Worm (Caenorhabditis elegans) whole organism, L3 larva: ENCODE results near the gene T28C12.15.

ENCODE experiments used
- R02D3.7 ChIP-seq: fragments of 150-350 bp; optimal IDR thresholded peaks from 2 replicates; lab custom pipeline; 2014; ENCODE audit warnings: missing biosample characterization, missing genetic modification characterization
- ZK546.5 ChIP-seq: sonication (generic microtip); optimal IDR thresholded peaks from 2 replicates; lab custom pipeline; 2017; ENCODE audit warnings: missing biosample characterization, missing genetic modification characterization
- aly-2 ChIP-seq: fragments of 150-350 bp; optimal IDR thresholded peaks from 2 replicates; lab custom pipeline; 2014; ENCODE audit warnings: missing biosample characterization, missing genetic modification characterization
- ceh-16 ChIP-seq: sonication (generic microtip); optimal IDR thresholded peaks from 2 replicates; lab custom pipeline; 2017; ENCODE audit warnings: missing biosample characterization, missing genetic modification characterization
- ceh-28 ChIP-seq: fragments of 150-350 bp; optimal IDR thresholded peaks from 2 replicates; lab custom pipeline; 2014; ENCODE audit warnings: missing biosample characterization, missing genetic modification reagents, missing genetic modification characterization
- ceh-82 ChIP-seq: fragments of 150-350 bp; optimal IDR thresholded peaks from 2 replicates; lab custom pipeline; 2014; ENCODE audit warnings: missing biosample characterization, missing genetic modification characterization
- daf-12 ChIP-seq: fragments of 150-350 bp; optimal IDR thresholded peaks from 2 replicates; lab custom pipeline; 2014; ENCODE audit warnings: missing biosample characterization, missing genetic modification reagents, missing genetic modification characterization
- egl-27 ChIP-seq: sonication (generic microtip); optimal IDR thresholded peaks from 4 replicates; lab custom pipeline; 2017; ENCODE audit warnings: missing biosample characterization, missing genetic modification reagents, missing genetic modification characterization
- egl-5 ChIP-seq: fragments of 150-350 bp; optimal IDR thresholded peaks from 2 replicates; lab custom pipeline; 2017; ENCODE audit warnings: missing biosample characterization, missing genetic modification reagents, missing genetic modification characterization, inconsistent platforms
- elt-1 ChIP-seq: fragments of 150-350 bp; optimal IDR thresholded peaks from 2 replicates; lab custom pipeline; 2014; ENCODE audit warnings: missing biosample characterization, missing genetic modification characterization
- elt-2 ChIP-seq: sonication (generic microtip); optimal IDR thresholded peaks from 2 replicates; lab custom pipeline; 2016; ENCODE audit warnings: missing genetic modification reagents, mild to moderate bottlenecking, missing genetic modification characterization, missing compliant biosample characterization
- elt-3 ChIP-seq, 3 experiments: fragments of 150-350 bp in 1 of 3; sonication (generic microtip) in 2 of 3; optimal IDR thresholded peaks; 2 replicates in 2 of 3; 4 replicates in 1 of 3; lab custom pipeline; 2014 to 2017; ENCODE audit warnings: missing biosample characterization in 3 of 3, missing genetic modification characterization in 3 of 3
- eor-1 ChIP-seq, 2 experiments: fragments of 150-350 bp; optimal IDR thresholded peaks; 2 replicates each; lab custom pipeline; 2014 to 2018; ENCODE audit warnings: missing biosample characterization in 2 of 2, missing genetic modification characterization in 2 of 2
- fkh-10 ChIP-seq: sonication (generic microtip); optimal IDR thresholded peaks from 2 replicates; lab custom pipeline; 2017; ENCODE audit warnings: missing biosample characterization, missing genetic modification reagents, missing genetic modification characterization
- fkh-2 ChIP-seq: fragments of 150-350 bp; optimal IDR thresholded peaks from 2 replicates; lab custom pipeline; 2014; ENCODE audit warnings: missing biosample characterization, missing genetic modification reagents, missing genetic modification characterization
- fos-1 ChIP-seq: fragments of 150-350 bp; optimal IDR thresholded peaks from 2 replicates; lab custom pipeline; 2014; ENCODE audit warnings: missing biosample characterization, missing genetic modification characterization
- hmg-11 ChIP-seq: sonication (generic microtip); optimal IDR thresholded peaks from 2 replicates; lab custom pipeline; 2016; ENCODE audit warnings: missing genetic modification characterization, missing compliant biosample characterization
- jun-1 ChIP-seq: fragments of 150-350 bp; optimal IDR thresholded peaks from 2 replicates; lab custom pipeline; 2014; ENCODE audit warnings: missing biosample characterization, missing genetic modification reagents, missing genetic modification characterization
- lin-15B ChIP-seq: fragments of 150-350 bp; optimal IDR thresholded peaks from 2 replicates; lab custom pipeline; 2014; ENCODE audit warnings: missing biosample characterization, missing genetic modification characterization
- lin-39 ChIP-seq: fragments of 150-350 bp; optimal IDR thresholded peaks from 2 replicates; lab custom pipeline; 2018; ENCODE audit warnings: missing biosample characterization, missing genetic modification reagents, missing genetic modification characterization
- lsy-12 ChIP-seq: sonication (generic microtip); optimal IDR thresholded peaks from 2 replicates; lab custom pipeline; 2016; ENCODE audit warnings: mild to moderate bottlenecking, missing genetic modification characterization, missing compliant biosample characterization
- mdl-1 ChIP-seq: fragments of 150-350 bp; optimal IDR thresholded peaks from 2 replicates; lab custom pipeline; 2014; ENCODE audit warnings: missing biosample characterization, missing genetic modification characterization
- nfya-1 ChIP-seq: sonication (generic microtip); optimal IDR thresholded peaks from 2 replicates; lab custom pipeline; 2017; ENCODE audit warnings: missing genetic modification characterization, mild to moderate bottlenecking, missing compliant biosample characterization, antibody characterized with exemption, moderate library complexity; ENCODE audit not compliant: insufficient read depth
- nhr-12 ChIP-seq: fragments of 150-350 bp; optimal IDR thresholded peaks from 2 replicates; lab custom pipeline; 2014; ENCODE audit warnings: missing biosample characterization, missing genetic modification characterization
- nhr-23 ChIP-seq: fragments of 150-350 bp; optimal IDR thresholded peaks from 2 replicates; lab custom pipeline; 2014; ENCODE audit warnings: missing biosample characterization, missing genetic modification reagents, missing genetic modification characterization
- nhr-237 ChIP-seq: fragments of 150-350 bp; optimal IDR thresholded peaks from 2 replicates; lab custom pipeline; 2014; ENCODE audit warnings: missing biosample characterization, missing genetic modification characterization
- nhr-25 ChIP-seq: sonication (generic microtip); optimal IDR thresholded peaks from 2 replicates; lab custom pipeline; 2017; ENCODE audit warnings: missing biosample characterization, missing genetic modification characterization
- nhr-28 ChIP-seq: fragments of 150-350 bp; optimal IDR thresholded peaks from 2 replicates; lab custom pipeline; 2014; ENCODE audit warnings: missing biosample characterization, missing genetic modification characterization
- nhr-43 ChIP-seq: sonication (generic microtip); optimal IDR thresholded peaks from 2 replicates; lab custom pipeline; 2016; ENCODE audit warnings: mild to moderate bottlenecking, missing genetic modification characterization, missing compliant biosample characterization; ENCODE audit not compliant: poor library complexity, severe bottlenecking
- nhr-67 ChIP-seq: fragments of 150-350 bp; optimal IDR thresholded peaks from 2 replicates; lab custom pipeline; 2014; ENCODE audit warnings: missing biosample characterization, missing genetic modification characterization
- nhr-77 ChIP-seq: fragments of 150-350 bp; optimal IDR thresholded peaks from 2 replicates; lab custom pipeline; 2014; ENCODE audit warnings: missing biosample characterization, missing genetic modification characterization
- pha-4 ChIP-seq: fragments of 150-350 bp; optimal IDR thresholded peaks from 2 replicates; lab custom pipeline; 2014; ENCODE audit warnings: missing biosample characterization, missing genetic modification reagents, missing genetic modification characterization
- pqm-1 ChIP-seq: fragments of 150-350 bp; optimal IDR thresholded peaks from 2 replicates; lab custom pipeline; 2017; ENCODE audit warnings: missing biosample characterization, missing genetic modification characterization, inconsistent platforms
- sea-2 ChIP-seq: fragments of 150-350 bp; sonication (generic microtip); optimal IDR thresholded peaks from 4 replicates; lab custom pipeline; 2014; ENCODE audit warnings: missing biosample characterization, missing genetic modification reagents, missing genetic modification characterization
- skn-1 ChIP-seq: fragments of 150-350 bp; optimal IDR thresholded peaks from 2 replicates; lab custom pipeline; 2014; ENCODE audit warnings: missing biosample characterization, missing genetic modification characterization
- tbx-2 ChIP-seq: sonication (generic microtip); optimal IDR thresholded peaks from 2 replicates; lab custom pipeline; 2016; ENCODE audit warnings: mild to moderate bottlenecking, missing genetic modification characterization, missing compliant biosample characterization
- unc-39 ChIP-seq: sonication (generic microtip); optimal IDR thresholded peaks from 4 replicates; lab custom pipeline; 2017; ENCODE audit warnings: missing biosample characterization, missing genetic modification characterization
- unc-62 ChIP-seq: fragments of 150-350 bp; sonication (generic microtip); optimal IDR thresholded peaks from 4 replicates; lab custom pipeline; 2014; ENCODE audit warnings: missing biosample characterization, missing genetic modification reagents, missing genetic modification characterization
- zag-1 ChIP-seq: fragments of 150-350 bp; optimal IDR thresholded peaks from 2 replicates; lab custom pipeline; 2014; ENCODE audit warnings: missing biosample characterization, missing genetic modification characterization
- ztf-11 ChIP-seq: fragments of 150-350 bp; optimal IDR thresholded peaks from 2 replicates; lab custom pipeline; 2014; ENCODE audit warnings: missing biosample characterization, missing genetic modification characterization
- ztf-4 ChIP-seq: fragments of 150-350 bp; optimal IDR thresholded peaks from 2 replicates; lab custom pipeline; 2014; ENCODE audit warnings: missing biosample characterization, missing genetic modification characterization

The T28C12.15 gene

DNA sequence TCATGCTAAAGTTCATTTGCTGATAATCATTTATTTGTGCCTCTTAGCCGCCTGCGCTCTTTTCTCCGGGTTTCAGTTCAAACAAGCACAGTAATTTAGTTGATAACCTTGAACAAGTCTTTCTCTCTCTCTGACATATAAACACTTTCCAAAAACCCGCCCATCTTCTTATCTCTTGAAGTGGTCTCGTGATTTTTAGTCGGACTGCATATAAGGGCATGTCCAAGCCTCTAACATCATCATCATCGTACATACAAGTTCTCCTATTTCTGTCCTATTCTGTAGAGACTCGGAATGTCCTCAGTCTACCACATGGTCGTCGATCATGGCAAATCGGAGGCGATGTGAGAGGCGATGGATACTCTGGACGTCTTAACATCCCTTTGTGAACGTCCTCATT lies 45.4 kb downstream of the T28C12.15 start, which contains the start of gene F31F7.1 (continued):
- no peak for TF ChIP-seq fkh-10 (GFP tag; lab: Kevin White, UChicago)
- peak; percentile 16 for TF ChIP-seq nfya-1 (tag; lab: Kevin White, UChicago)
- no peak for TF ChIP-seq fkh-2
- TF ChIP-seq ZK546.5 (tag; lab: Kevin White, UChicago) = no peak
- TF ChIP-seq eor-1 (tag; optimal IDR thresholded peaks at IDR 0.05; lab: Kevin White, UChicago) = no peak
- TF ChIP-seq nhr-28 = no peak
- no peak for TF ChIP-seq nhr-77 (tag; lab: Kevin White, UChicago)
- TF ChIP-seq nhr-43 (tag; lab: Kevin White, UChicago) = peak; percentile 84
- TF ChIP-seq pha-4 = peak; percentile 8
- no peak for TF ChIP-seq nhr-67 (tag; lab: Kevin White, UChicago)
- TF ChIP-seq fos-1 = no peak
- TF ChIP-seq skn-1 = no peak
- peak; percentile 27 for TF ChIP-seq nhr-23 (tag; lab: Kevin White, UChicago)
- TF ChIP-seq egl-27 (tag; lab: Kevin White, UChicago) = peak; percentile 37
- no peak for TF ChIP-seq zag-1
- no peak for TF ChIP-seq R02D3.7 (tag; lab: Kevin White, UChicago)
- TF ChIP-seq, all 47 proteins: peak for 13

DNA sequence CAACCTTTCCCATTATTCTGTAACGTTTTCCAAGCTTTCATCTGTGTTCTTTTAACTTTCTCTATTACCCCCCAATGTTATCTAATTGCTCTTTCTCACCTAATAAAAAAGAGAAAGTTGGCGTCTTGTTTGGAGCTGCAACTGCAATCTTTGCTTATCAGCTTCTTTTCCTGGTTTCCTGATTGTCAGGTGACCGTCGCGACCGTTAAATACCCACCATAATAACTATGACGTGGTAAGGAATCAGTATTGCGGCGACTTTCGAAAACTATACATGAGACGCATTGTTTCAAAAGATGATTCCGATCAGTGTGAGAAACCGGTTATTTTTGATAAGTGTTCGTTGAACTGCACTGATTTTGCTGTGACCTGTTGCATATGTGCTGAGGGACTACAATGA lies 46.4 kb downstream of the T28C12.15 start:
- TF ChIP-seq egl-27 (tag; lab: Kevin White, UChicago) = peak; percentile 34
- no peak for TF ChIP-seq unc-39 (tag; lab: Kevin White, UChicago)
- no peak for TF ChIP-seq zag-1
- no peak for TF ChIP-seq elt-1 (tag; lab: Kevin White, UChicago)
- no peak for TF ChIP-seq skn-1
- TF ChIP-seq daf-12 (tag; lab: Kevin White, UChicago) = no peak
- no peak for TF ChIP-seq fkh-10 (GFP tag; lab: Kevin White, UChicago)
- no peak for TF ChIP-seq nhr-237
- peak; percentile 44 for TF ChIP-seq nhr-25 (tag; lab: Kevin White, UChicago)
- TF ChIP-seq nfya-1 (tag; lab: Kevin White, UChicago) = no peak
- no peak for TF ChIP-seq eor-1 (tag; optimal IDR thresholded peaks at IDR 0.05; lab: Kevin White, UChicago)
- TF ChIP-seq mdl-1 (tag; lab: Kevin White, UChicago) = no peak
- TF ChIP-seq fos-1 = no peak
- no peak for TF ChIP-seq nhr-28
- TF ChIP-seq aly-2 (tag; lab: Kevin White, UChicago) = no peak
- no peak for TF ChIP-seq ceh-16 (tag; lab: Kevin White, UChicago)
- peak; percentile 96 for TF ChIP-seq pqm-1 (tag; lab: Kevin White, UChicago)
- no peak for TF ChIP-seq ceh-82 (tag; lab: Kevin White, UChicago)
- peak; percentile 12 for TF ChIP-seq tbx-2 (tag; lab: Kevin White, UChicago)
- peak; percentile 88 for TF ChIP-seq jun-1
- no peak for TF ChIP-seq sea-2 (GFP tag; lab: Kevin White, UChicago)
- TF ChIP-seq nhr-23 (tag; lab: Kevin White, UChicago) = peak; percentile 76
- TF ChIP-seq R02D3.7 (tag; lab: Kevin White, UChicago) = no peak
- TF ChIP-seq egl-5 (tag; lab: Kevin White, UChicago) = no peak
- no peak for TF ChIP-seq ztf-11 (tag; lab: Kevin White, UChicago)
- no peak for TF ChIP-seq fkh-2
- no peak for TF ChIP-seq ceh-28 (tag; lab: Kevin White, UChicago)
- TF ChIP-seq unc-62 (GFP tag; lab: Kevin White, UChicago) = no peak
- no peak for TF ChIP-seq ZK546.5 (tag; lab: Kevin White, UChicago)
- no peak for TF ChIP-seq nhr-67 (tag; lab: Kevin White, UChicago)
- peak in 1 of 3 experiments; percentile 69 for TF ChIP-seq elt-3 (tag; optimal IDR thresholded peaks at IDR 0.05; lab: Kevin White, UChicago)
- TF ChIP-seq nhr-43 (tag; lab: Kevin White, UChicago) = peak; percentile 83
- no peak for TF ChIP-seq lin-15B
- TF ChIP-seq ztf-4 (tag; lab: Kevin White, UChicago) = no peak
- TF ChIP-seq pha-4 = peak; percentile 60
- no peak for TF ChIP-seq lsy-12 (tag; lab: Kevin White, UChicago)
- peak; percentile 97 for TF ChIP-seq elt-2 (tag; lab: Kevin White, UChicago)
- TF ChIP-seq nhr-12 (tag; lab: Kevin White, UChicago) = no peak
- TF ChIP-seq hmg-11 (tag; lab: Kevin White, UChicago) = no peak
- no peak for TF ChIP-seq lin-39 (tag; lab: Kevin White, UChicago)
